Fruit fly (Drosophila melanogaster) whole organism, embryonic: ENCODE measurements around the gene wdn.

Experiments used
- CG10654 ChIP-seq: fragments of 200-800 bp; sonication (Bioruptor generic); optimal IDR thresholded peaks from 2 replicates; lab custom pipeline; 2016; ENCODE audit warnings: missing biosample characterization, missing genetic modification characterization
- CG11093 ChIP-seq: fragments of 200-800 bp; sonication (Bioruptor generic); IDR thresholded peaks from 3 replicates; pipeline ENCODE4 v1.3.6; 2022; ENCODE audit warnings: missing biosample characterization, missing genetic modification characterization
- CG11504 ChIP-seq: fragments of 200-800 bp; sonication (Bioruptor generic); optimal IDR thresholded peaks from 3 replicates; lab custom pipeline; 2019; ENCODE audit warnings: missing biosample characterization, mild to moderate bottlenecking, missing genetic modification characterization, moderate library complexity
- CG12299 ChIP-seq: fragments of 200-800 bp; sonication (Bioruptor generic); optimal IDR thresholded peaks from 2 replicates; lab custom pipeline; 2018; ENCODE audit warnings: missing biosample characterization, mild to moderate bottlenecking, missing genetic modification characterization
- CG12744 ChIP-seq: fragments of 200-800 bp; sonication (Bioruptor generic); optimal IDR thresholded peaks from 2 replicates; lab custom pipeline; 2016; ENCODE audit warnings: missing biosample characterization, missing genetic modification characterization
- CG13296 ChIP-seq: fragments of 200-800 bp; sonication (Bioruptor generic); optimal IDR thresholded peaks from 3 replicates; lab custom pipeline; 2018; ENCODE audit warnings: missing biosample characterization, mild to moderate bottlenecking, missing genetic modification characterization
- CG14014 ChIP-seq: fragments of 200-800 bp; sonication (Bioruptor generic); IDR thresholded peaks from 2 replicates; pipeline ENCODE4 v1.3.6; 2022; ENCODE audit warnings: missing biosample characterization, missing genetic modification characterization
- CG15011 ChIP-seq: fragments of 200-800 bp; sonication (Bioruptor generic); optimal IDR thresholded peaks from 3 replicates; lab custom pipeline; 2018; ENCODE audit warnings: missing biosample characterization, mild to moderate bottlenecking, missing genetic modification characterization
- CG15073 ChIP-seq: fragments of 200-800 bp; sonication (Bioruptor generic); optimal IDR thresholded peaks from 2 replicates; lab custom pipeline; 2016; ENCODE audit warnings: missing biosample characterization, missing genetic modification characterization
- CG1647 ChIP-seq: fragments of 200-800 bp; sonication (Bioruptor generic); optimal IDR thresholded peaks from 3 replicates; lab custom pipeline; 2016; ENCODE audit warnings: missing biosample characterization, missing genetic modification characterization
- CG16815 ChIP-seq: fragments of 200-800 bp; sonication (Bioruptor generic); optimal IDR thresholded peaks from 3 replicates; lab custom pipeline; 2017; ENCODE audit warnings: missing biosample characterization, mild to moderate bottlenecking, missing genetic modification characterization
- CG17802 ChIP-seq: fragments of 200-800 bp; sonication (Bioruptor generic); optimal IDR thresholded peaks from 2 replicates; lab custom pipeline; 2018; ENCODE audit warnings: missing biosample characterization, mild to moderate bottlenecking, missing genetic modification characterization, moderate library complexity
- CG18011 ChIP-seq: fragments of 200-800 bp; sonication (Bioruptor generic); optimal IDR thresholded peaks from 2 replicates; lab custom pipeline; 2017; ENCODE audit warnings: missing biosample characterization, missing genetic modification characterization, mild to moderate bottlenecking, moderate library complexity, missing genotype
- CG18599 ChIP-seq: fragments of 200-800 bp; sonication (Bioruptor generic); optimal IDR thresholded peaks from 3 replicates; lab custom pipeline; 2017; ENCODE audit warnings: missing biosample characterization, missing genetic modification characterization, mild to moderate bottlenecking, moderate library complexity, missing genetic modification reagents
- CG18619 ChIP-seq: fragments of 200-800 bp; sonication (Bioruptor generic); optimal IDR thresholded peaks from 3 replicates; lab custom pipeline; 2017; ENCODE audit warnings: missing biosample characterization, mild to moderate bottlenecking, missing genetic modification characterization
- CG2199 ChIP-seq: fragments of 200-800 bp; sonication (Bioruptor generic); IDR thresholded peaks from 3 replicates; pipeline ENCODE4 v1.3.6; 2022; ENCODE audit warnings: missing biosample characterization, missing genetic modification characterization
- CG30403 ChIP-seq: fragments of 200-800 bp; sonication (Bioruptor generic); optimal IDR thresholded peaks from 3 replicates; lab custom pipeline; 2016; ENCODE audit warnings: missing biosample characterization, missing genetic modification characterization
- CG33557 ChIP-seq: fragments of 200-800 bp; sonication (Bioruptor generic); optimal IDR thresholded peaks from 2 replicates; lab custom pipeline; 2019; ENCODE audit warnings: missing biosample characterization, mild to moderate bottlenecking, missing genetic modification characterization, moderate library complexity
- CG43689 ChIP-seq: fragments of 200-800 bp; sonication (Bioruptor generic); IDR thresholded peaks from 2 replicates; pipeline ENCODE4 v1.3.6; 2022; ENCODE audit warnings: missing biosample characterization, missing genetic modification characterization
- CG4730 ChIP-seq: fragments of 200-800 bp; sonication (Bioruptor generic); IDR thresholded peaks from 2 replicates; pipeline ENCODE4 v1.3.6; 2022; ENCODE audit warnings: missing biosample characterization, missing genetic modification characterization
- CG6689 ChIP-seq: fragments of 200-800 bp; sonication (Bioruptor generic); IDR thresholded peaks from 2 replicates; pipeline ENCODE4 v1.3.6; 2022; ENCODE audit warnings: missing biosample characterization, missing genetic modification characterization
- CG7786 ChIP-seq: fragments of 200-800 bp; sonication (Bioruptor generic); optimal IDR thresholded peaks from 2 replicates; lab custom pipeline; 2016; ENCODE audit warnings: missing biosample characterization, missing genetic modification characterization
- CG8281 ChIP-seq: fragments of 200-800 bp; sonication (Bioruptor generic); optimal IDR thresholded peaks from 2 replicates; lab custom pipeline; 2018; ENCODE audit warnings: missing biosample characterization, mild to moderate bottlenecking, missing genetic modification characterization, moderate library complexity
- CG9609 ChIP-seq: fragments of 200-800 bp; sonication (Bioruptor generic); optimal IDR thresholded peaks from 3 replicates; lab custom pipeline; 2016; ENCODE audit warnings: missing biosample characterization, missing genetic modification characterization
- CG9797 ChIP-seq: fragments of 200-800 bp; sonication (Bioruptor generic); optimal IDR thresholded peaks from 3 replicates; lab custom pipeline; 2018; ENCODE audit warnings: missing biosample characterization, mild to moderate bottlenecking, missing genetic modification characterization
- Dad ChIP-seq: fragments of 200-800 bp; sonication (Bioruptor generic); optimal IDR thresholded peaks from 3 replicates; lab custom pipeline; 2016; ENCODE audit warnings: missing biosample characterization, missing genetic modification characterization
- Doc2 ChIP-seq: fragments of 200-800 bp; sonication (Bioruptor generic); IDR thresholded peaks from 2 replicates; pipeline ENCODE4 v1.3.6; 2022; ENCODE audit warnings: missing biosample characterization, missing genetic modification characterization
- Dref ChIP-seq: fragments of 200-800 bp; sonication (Bioruptor generic); IDR thresholded peaks from 2 replicates; pipeline ENCODE4 v1.3.6; 2022; ENCODE audit warnings: missing biosample characterization, missing genetic modification characterization
- Hr51 ChIP-seq, 2 experiments: fragments of 200-800 bp; sonication (Bioruptor generic); optimal IDR thresholded peaks; 2 replicates in 1 of 2; 3 replicates in 1 of 2; lab custom pipeline; 2016 to 2018; ENCODE audit warnings: missing biosample characterization in 2 of 2, missing genetic modification characterization in 2 of 2, mild to moderate bottlenecking in 1 of 2, moderate library complexity in 1 of 2
- Lpt ChIP-seq: fragments of >200 bp; optimal IDR thresholded peaks from 2 replicates; lab custom pipeline; 2018; ENCODE audit warnings: missing biosample characterization, missing genetic modification characterization
- Mad ChIP-seq: fragments of 200-800 bp; sonication (Bioruptor generic); optimal IDR thresholded peaks from 2 replicates; lab custom pipeline; 2016; ENCODE audit warnings: missing biosample characterization, missing genetic modification characterization
- Pdp1 ChIP-seq, 2 experiments: fragments of 200-800 bp; sonication (Bioruptor generic); optimal IDR thresholded peaks; 3 replicates each; lab custom pipeline; 2016; ENCODE audit warnings: missing biosample characterization in 2 of 2, missing genetic modification characterization in 2 of 2, mild to moderate bottlenecking in 1 of 2, moderate library complexity in 1 of 2
- Ravus ChIP-seq: fragments of 200-800 bp; sonication (Bioruptor generic); IDR thresholded peaks from 2 replicates; pipeline ENCODE4 v1.3.6; 2022; ENCODE audit warnings: missing biosample characterization, missing genetic modification characterization
- Sin3A ChIP-seq: fragments of >200 bp; optimal IDR thresholded peaks from 2 replicates; lab custom pipeline; 2018
- Ssrp ChIP-seq: fragments of 200-800 bp; sonication (Bioruptor generic); optimal IDR thresholded peaks from 2 replicates; lab custom pipeline; 2018; ENCODE audit warnings: missing biosample characterization, mild to moderate bottlenecking, missing genetic modification characterization, moderate library complexity
- Tbp ChIP-seq: fragments of >200 bp; optimal IDR thresholded peaks from 2 replicates; lab custom pipeline; 2018; ENCODE audit warnings: missing biosample characterization, missing genetic modification characterization
- croc ChIP-seq: fragments of 200-800 bp; sonication (Bioruptor generic); conservative IDR thresholded peaks from 3 replicates; pipeline ENCODE4 v1.3.6; 2022; ENCODE audit warnings: missing biosample characterization, missing genetic modification characterization
- dati ChIP-seq: fragments of 200-800 bp; sonication (Bioruptor generic); IDR thresholded peaks from 2 replicates; pipeline ENCODE4 v1.3.6; 2022; ENCODE audit warnings: missing biosample characterization, missing genetic modification characterization
- esg ChIP-seq: fragments of 200-800 bp; sonication (Bioruptor generic); conservative IDR thresholded peaks from 2 replicates; pipeline ENCODE4 v1.3.6; 2022; ENCODE audit warnings: missing biosample characterization, missing genetic modification characterization
- fd64A ChIP-seq: fragments of 200-800 bp; sonication (Bioruptor generic); optimal IDR thresholded peaks from 3 replicates; lab custom pipeline; 2018; ENCODE audit warnings: missing biosample characterization, mild to moderate bottlenecking, missing genetic modification characterization
- ind ChIP-seq: fragments of 200-800 bp; sonication (Bioruptor generic); optimal IDR thresholded peaks from 3 replicates; lab custom pipeline; 2016; ENCODE audit warnings: missing biosample characterization, missing genetic modification characterization
- jing ChIP-seq: fragments of 200-800 bp; sonication (Bioruptor generic); optimal IDR thresholded peaks from 2 replicates; lab custom pipeline; 2018; ENCODE audit warnings: missing biosample characterization, mild to moderate bottlenecking, missing genetic modification characterization
- luna ChIP-seq: fragments of 200-800 bp; sonication (Bioruptor generic); optimal IDR thresholded peaks from 2 replicates; lab custom pipeline; 2016; ENCODE audit warnings: missing biosample characterization, missing genetic modification characterization
- nerfin-2 ChIP-seq: fragments of 200-800 bp; sonication (Bioruptor generic); IDR thresholded peaks from 2 replicates; pipeline ENCODE4 v1.3.6; 2022; ENCODE audit warnings: missing biosample characterization, missing genetic modification characterization; ENCODE audit not compliant: partially characterized antibody
- rib ChIP-seq: fragments of 200-800 bp; sonication (Bioruptor generic); IDR thresholded peaks from 2 replicates; pipeline ENCODE4 v1.3.6; 2022; ENCODE audit warnings: missing biosample characterization, missing genetic modification characterization
- salm ChIP-seq: fragments of 200-800 bp; sonication (Bioruptor generic); optimal IDR thresholded peaks from 2 replicates; lab custom pipeline; 2018; ENCODE audit warnings: missing biosample characterization, mild to moderate bottlenecking, missing genetic modification characterization
- sc ChIP-seq, 3 experiments: fragments of >200 bp in 2 of 3; fragments of 200-800 bp in 1 of 3; sonication (Bioruptor generic) in 1 of 3; optimal IDR thresholded peaks; 2 replicates in 2 of 3; 3 replicates in 1 of 3; lab custom pipeline; 2017; ENCODE audit warnings: mild to moderate bottlenecking in 1 of 3, missing biosample characterization in 1 of 3, missing genetic modification characterization in 1 of 3, missing genetic modification reagents in 1 of 3
- sens ChIP-seq: fragments of 200-800 bp; sonication (Bioruptor generic); peaks from one replicate; lab custom pipeline; 2016; ENCODE audit warnings: missing biosample characterization, missing genetic modification characterization
- tio ChIP-seq: fragments of 200-800 bp; sonication (Bioruptor generic); optimal IDR thresholded peaks from 2 replicates; lab custom pipeline; 2017; ENCODE audit warnings: missing biosample characterization, missing genetic modification characterization, inconsistent platforms
- usp ChIP-seq: fragments of >200 bp; optimal IDR thresholded peaks from 2 replicates; lab custom pipeline; 2017; ENCODE audit warnings: missing biosample characterization, missing genetic modification characterization

Gene wdn

dm6 chr3R:28811677-28812465 is 734 bp upstream of the wdn start, which contains the start of gene Prp39 (continued):
- TF ChIP-seq Lpt (GFP tag; lab: Kevin White, UChicago) (no peak), croc (GFP tag; lab: Robert Waterston, UW) (no peak), esg (GFP tag; lab: Robert Waterston, UW) (0 out of 2 replicates have a peak, but pooled peaks have one; percentile 20), CG9609 (GFP tag; lab: Kevin White, UChicago) (no peak), rib (no peak), CG7786 (GFP tag; lab: Kevin White, UChicago) (no peak), nerfin-2 (GFP tag; lab: Robert Waterston, UW) (peak; percentile 32), CG2199 (no peak), CG8281 (tag; lab: Kevin White, UChicago) (no peak), CG4730 (no peak), CG16815 (no peak), sc (optimal IDR thresholded peaks at IDR 0.05; lab: Kevin White, UChicago) (no peak), sc (GFP tag; optimal IDR thresholded peaks at IDR 0.05; lab: Kevin White, UChicago) (no peak), ind (GFP tag; lab: Kevin White, UChicago) (peak; percentile 29), CG15011 (GFP tag; lab: Kevin White, UChicago) (no peak), usp (GFP tag; lab: Kevin White, UChicago) (no peak), tio (no peak), luna (no peak), Ravus (GFP tag; lab: Robert Waterston, UW) (no peak), CG9797 (GFP tag; lab: Kevin White, UChicago) (no peak), CG18599 (GFP tag; lab: Kevin White, UChicago) (no peak), Pdp1 (GFP tag; optimal IDR thresholded peaks at IDR 0.05; lab: Kevin White, UChicago) (peak in 1 of 2 experiments; percentile 72), dati (GFP tag; lab: Robert Waterston, UW) (no peak), jing (GFP tag; lab: Kevin White, UChicago) (no peak), CG17802 (no peak), CG12744 (GFP tag; lab: Kevin White, UChicago) (no peak), CG18011 (GFP tag; lab: Kevin White, UChicago) (no peak), CG6689 (GFP tag; lab: Robert Waterston, UW) (peak; percentile 47; the same call in 1 of the 2 replicates), Tbp (GFP tag; lab: Kevin White, UChicago) (no peak), sens (GFP tag; lab: Kevin White, UChicago) (peak; percentile 64), CG43689 (GFP tag; lab: Robert Waterston, UW) (no peak), Hr51 (GFP tag; optimal IDR thresholded peaks at IDR 0.05; lab: Kevin White, UChicago) (no peak), Sin3A (lab: Kevin White, UChicago) (no peak), Dad (GFP tag; lab: Kevin White, UChicago) (no peak), CG30403 (GFP tag; lab: Kevin White, UChicago) (peak; percentile 23), CG10654 (GFP tag; lab: Kevin White, UChicago) (no peak), CG1647 (GFP tag; lab: Kevin White, UChicago) (no peak), Doc2 (GFP tag; lab: Robert Waterston, UW) (no peak), fd64A (GFP tag; lab: Kevin White, UChicago) (no peak), CG18619 (no peak), Ssrp (tag; lab: Kevin White, UChicago) (no peak), CG12299 (tag; lab: Kevin White, UChicago) (no peak), salm (tag; lab: Kevin White, UChicago) (no peak), CG11504 (no peak), Mad (GFP tag; lab: Kevin White, UChicago) (no peak), CG14014 (peak; percentile 46; the same call in 1 of the 2 replicates), CG13296 (no peak), CG11093 (GFP tag; lab: Robert Waterston, UW) (no peak), CG15073 (GFP tag; lab: Kevin White, UChicago) (no peak), Dref (peak; percentile 79), CG33557 (GFP tag; lab: Kevin White, UChicago) (no peak)
